Worm (Caenorhabditis elegans): ENCODE measurements around the gene Y45F10B.9.

ce11 chrIV:13601973-13602669 lies 4.4 kb upstream of the Y45F10B.9 start, which contains the start of gene Y45F10B.59:
- TF ChIP-seq hmg-11 (tag; optimal IDR thresholded peaks at IDR 0.05) (no peak), nhr-237 (tag; optimal IDR thresholded peaks at IDR 0.05) (no peak), nhr-67 (tag; optimal IDR thresholded peaks at IDR 0.05) (no peak), ztf-11 (tag; optimal IDR thresholded peaks at IDR 0.05) (no peak), unc-39 (tag; optimal IDR thresholded peaks at IDR 0.05) (no peak), pha-4 (tag; optimal IDR thresholded peaks at IDR 0.05) (no peak), tbx-2 (tag; optimal IDR thresholded peaks at IDR 0.05) (no peak)

Data from whole organism, L3 larva.